Worm (Caenorhabditis elegans): ENCODE data around the gene arc-1.

arc-1 gene

DNA sequence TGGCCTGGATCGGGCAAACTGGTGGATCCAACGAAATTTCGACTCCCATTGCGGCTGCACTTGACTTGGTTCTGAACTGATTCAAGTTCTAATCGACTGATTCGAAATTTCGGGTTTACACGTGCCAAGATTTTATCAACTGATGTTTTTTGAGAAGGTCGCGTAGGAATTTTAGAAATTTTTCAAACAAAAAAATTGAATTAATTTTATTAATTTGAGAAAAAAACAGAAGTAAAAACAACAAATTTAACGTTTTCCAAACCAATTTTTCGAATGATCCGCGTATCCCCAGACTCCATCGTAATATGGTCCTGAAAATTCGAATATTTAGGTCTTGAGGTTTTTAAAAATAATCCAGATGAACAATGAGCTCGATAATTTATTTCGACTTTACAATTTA, 21.9 kb upstream of the arc-1 start, which contains the start of gene ZK1307.3:
TSS of gene ZK1307.3 (minus strand) at position 101 of the 400 bp plus-strand sequence.
- TF ChIP-seq klf-2 (GFP tag; conservative IDR thresholded peaks at IDR 0.05): no peak
- TF ChIP-seq ztf-29 (GFP tag; IDR thresholded peaks at IDR 0.05): no peak
- TF ChIP-seq tab-1 (GFP tag; IDR thresholded peaks at IDR 0.05): no peak
- TF ChIP-seq ztf-23 (GFP tag; IDR thresholded peaks at IDR 0.05): no peak
- TF ChIP-seq cog-1 (tag; optimal IDR thresholded peaks at IDR 0.05): no peak
- TF ChIP-seq ref-1 (GFP tag; conservative IDR thresholded peaks at IDR 0.05): no peak
- no peak for TF ChIP-seq med-1 (GFP tag; optimal IDR thresholded peaks at IDR 0.05; ENCODE audit: insufficient read depth)
- TF ChIP-seq flt-1 (GFP tag; IDR thresholded peaks at IDR 0.05): no peak
- no peak for TF ChIP-seq T22C8.4 (GFP tag; IDR thresholded peaks at IDR 0.05)

DNA sequence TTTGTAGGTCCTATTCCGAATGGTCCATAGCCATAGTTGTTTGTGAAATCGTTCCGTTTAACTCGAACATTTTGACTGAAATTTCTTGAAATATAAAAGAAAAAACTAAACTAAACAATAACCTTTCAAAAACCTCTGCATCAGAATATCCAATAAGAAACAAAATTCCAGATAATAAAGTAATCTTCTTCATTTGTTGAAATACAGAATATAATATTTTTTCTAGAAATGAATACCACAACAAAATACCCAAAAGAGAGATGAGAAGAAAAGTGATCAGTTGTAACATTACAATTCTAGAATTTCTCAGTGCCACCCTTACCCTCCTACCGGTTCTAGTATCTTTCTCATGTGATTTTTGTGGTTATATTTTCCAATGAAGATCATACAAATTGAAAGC, 21.1 kb upstream of the arc-1 start, which contains the start of gene ZK1307.2:
TSS of gene ZK1307.2 (minus strand) at position 274 of the 400 bp plus-strand sequence.
- TF ChIP-seq cog-1 (tag; optimal IDR thresholded peaks at IDR 0.05) (no peak), T22C8.4 (GFP tag; IDR thresholded peaks at IDR 0.05) (no peak), klf-2 (GFP tag; conservative IDR thresholded peaks at IDR 0.05) (no peak), ref-1 (GFP tag; conservative IDR thresholded peaks at IDR 0.05) (no peak), tab-1 (GFP tag; IDR thresholded peaks at IDR 0.05) (no peak), med-1 (GFP tag; optimal IDR thresholded peaks at IDR 0.05; ENCODE audit: insufficient read depth) (no peak), ztf-29 (GFP tag; IDR thresholded peaks at IDR 0.05) (no peak), ztf-23 (GFP tag; IDR thresholded peaks at IDR 0.05) (no peak), flt-1 (GFP tag; IDR thresholded peaks at IDR 0.05) (no peak)

DNA sequence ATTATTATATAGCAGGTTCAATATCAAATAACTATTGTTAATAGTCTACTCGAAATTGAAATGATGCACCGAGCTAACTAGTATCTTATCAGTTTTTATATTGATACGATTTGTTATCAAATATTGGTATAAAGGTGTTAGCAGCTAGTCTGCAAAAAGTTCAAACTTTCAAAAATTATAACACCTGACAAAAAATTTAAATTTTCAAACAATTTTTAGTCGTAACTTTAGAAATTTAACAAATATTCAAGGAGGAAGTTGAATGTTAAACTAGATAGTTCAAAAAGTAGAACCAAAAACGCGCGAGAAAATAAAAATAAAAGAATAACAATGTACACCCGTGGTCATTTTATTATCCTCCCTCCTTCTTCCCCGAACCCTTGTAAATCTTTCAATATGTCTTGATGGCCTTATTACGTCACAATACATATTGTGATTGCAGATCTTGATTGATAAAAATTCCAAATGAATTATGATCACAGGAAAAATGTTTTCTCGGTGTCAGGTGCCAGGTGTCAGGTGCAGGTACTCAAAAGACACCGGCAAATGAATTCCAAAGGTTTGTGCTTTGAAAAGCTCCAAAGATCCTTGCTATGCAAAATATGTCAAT, 19.1 kb upstream of the arc-1 start, which contains the start of gene ZK1307.1:
TSS of gene ZK1307.1 (minus strand) at position 51 of the 610 bp plus-strand sequence.
- no peak for TF ChIP-seq med-1 (GFP tag; optimal IDR thresholded peaks at IDR 0.05; ENCODE audit: insufficient read depth)
- no peak for TF ChIP-seq ztf-29 (GFP tag; IDR thresholded peaks at IDR 0.05)

DNA sequence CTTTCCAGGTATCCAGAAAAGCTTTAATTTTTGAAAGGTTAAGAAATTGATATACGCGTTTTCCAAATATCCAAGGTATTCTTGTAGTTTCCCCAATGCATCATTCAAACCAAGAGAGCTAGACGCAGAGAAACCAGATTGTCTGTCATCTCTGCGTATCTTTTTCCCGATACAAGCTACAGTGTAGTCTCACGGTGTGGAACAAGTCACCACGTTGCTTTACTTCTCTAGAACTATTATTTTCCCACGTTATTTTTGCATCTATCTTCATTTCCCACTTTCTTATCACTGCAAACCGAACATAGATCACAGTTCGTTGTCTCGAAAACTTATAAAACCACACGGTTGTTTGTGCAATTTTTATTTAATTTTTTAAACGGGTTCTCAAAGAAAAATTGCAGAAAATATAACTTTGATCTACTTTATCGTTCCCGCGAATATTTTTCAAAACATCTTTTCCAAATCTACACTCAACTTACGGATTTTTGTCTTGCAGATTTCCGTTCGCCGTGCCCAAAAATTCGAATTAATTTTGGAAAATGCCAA, 18.5 kb upstream of the arc-1 start, which contains the start of gene gstk-1:
TSS of gene gstk-1 (plus strand) at position 496 of the 546 bp plus-strand sequence.
- TF ChIP-seq ref-1 (GFP tag; conservative IDR thresholded peaks at IDR 0.05) (no peak), ztf-29 (GFP tag; IDR thresholded peaks at IDR 0.05) (no peak), T22C8.4 (GFP tag; IDR thresholded peaks at IDR 0.05) (no peak), tab-1 (GFP tag; IDR thresholded peaks at IDR 0.05) (no peak), cog-1 (tag; optimal IDR thresholded peaks at IDR 0.05) (no peak)

DNA sequence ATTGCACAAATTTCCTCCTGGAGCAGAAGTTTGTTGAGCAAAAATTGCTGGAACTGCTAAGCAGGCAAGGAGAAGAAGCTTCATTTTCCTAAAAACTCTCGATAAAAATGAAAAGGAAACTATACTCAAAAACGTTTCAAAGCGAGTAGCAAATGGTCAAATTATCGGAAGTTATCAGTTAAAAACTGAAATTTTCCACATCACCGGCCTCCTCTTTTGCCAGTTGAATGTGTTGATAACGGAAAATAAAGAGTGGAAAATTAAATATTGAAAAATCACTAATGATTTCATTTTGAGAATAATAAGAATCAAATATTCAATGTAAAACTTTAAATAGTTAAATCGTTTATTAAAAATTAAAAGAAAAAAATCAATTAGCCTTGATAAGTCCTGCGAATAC, 15.9 kb upstream of the arc-1 start, which contains the start of gene ZK1320.2:
TSS of gene ZK1320.2 (minus strand) at position 88 of the 400 bp plus-strand sequence.
- no peak for TF ChIP-seq ztf-23 (GFP tag; IDR thresholded peaks at IDR 0.05)
- no peak for TF ChIP-seq ztf-29 (GFP tag; IDR thresholded peaks at IDR 0.05)
- no peak for TF ChIP-seq cog-1 (tag; optimal IDR thresholded peaks at IDR 0.05)
- TF ChIP-seq tab-1 (GFP tag; IDR thresholded peaks at IDR 0.05): no peak
- no peak for TF ChIP-seq med-1 (GFP tag; optimal IDR thresholded peaks at IDR 0.05; ENCODE audit: insufficient read depth)

DNA sequence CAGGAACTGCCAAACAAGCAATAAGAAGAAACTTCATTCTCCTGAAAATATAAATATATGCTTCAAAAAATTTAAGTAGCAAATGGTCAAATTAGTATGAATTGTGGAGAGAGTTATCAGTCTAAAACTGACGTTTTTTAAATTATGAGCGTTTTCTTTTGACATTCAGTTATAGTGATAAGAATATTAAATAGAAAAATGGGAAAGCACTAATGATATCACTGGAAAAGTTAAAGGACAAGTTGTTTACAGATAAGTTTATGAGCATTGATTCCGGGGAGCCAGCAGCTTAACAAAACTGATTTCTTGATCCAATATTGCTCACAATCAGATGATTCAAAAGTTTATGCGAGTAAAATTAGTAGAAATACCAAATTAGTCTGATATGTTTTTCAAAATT, 14.4 kb upstream of the arc-1 start, which contains the start of gene ZK1320.3:
TSS of gene ZK1320.3 (minus strand) at position 41 of the 400 bp plus-strand sequence.
- TF ChIP-seq tab-1 (GFP tag; IDR thresholded peaks at IDR 0.05) (no peak), cog-1 (tag; optimal IDR thresholded peaks at IDR 0.05) (no peak), T22C8.4 (GFP tag; IDR thresholded peaks at IDR 0.05) (no peak), ref-1 (GFP tag; conservative IDR thresholded peaks at IDR 0.05) (no peak), med-1 (GFP tag; optimal IDR thresholded peaks at IDR 0.05; ENCODE audit: insufficient read depth) (no peak), flt-1 (GFP tag; IDR thresholded peaks at IDR 0.05) (no peak), ztf-23 (GFP tag; IDR thresholded peaks at IDR 0.05) (no peak), ztf-29 (GFP tag; IDR thresholded peaks at IDR 0.05) (no peak), klf-2 (GFP tag; conservative IDR thresholded peaks at IDR 0.05) (no peak)

DNA sequence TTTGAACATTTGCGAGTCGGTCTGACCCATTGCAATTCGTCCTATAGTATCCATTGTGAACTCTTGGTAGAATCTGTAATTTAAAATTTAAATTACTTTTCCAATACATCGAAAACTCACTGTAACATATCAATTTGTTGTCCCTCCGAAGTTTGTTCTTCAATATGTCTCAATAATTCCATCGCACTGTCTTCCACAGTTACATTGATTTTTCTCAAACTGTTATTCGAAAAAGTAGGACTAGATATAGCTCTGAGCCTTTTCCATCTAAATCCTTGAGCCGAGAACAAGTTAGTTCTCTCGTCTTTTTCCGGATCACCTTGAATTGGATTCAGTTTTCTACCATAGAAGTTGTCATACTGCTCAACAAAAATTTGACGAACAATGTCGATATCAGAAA, 12.6 kb upstream of the arc-1 start:
- TF ChIP-seq klf-2 (GFP tag; conservative IDR thresholded peaks at IDR 0.05): no peak
- no peak for TF ChIP-seq ztf-23 (GFP tag; IDR thresholded peaks at IDR 0.05)
- no peak for TF ChIP-seq ztf-29 (GFP tag; IDR thresholded peaks at IDR 0.05)
- no peak for TF ChIP-seq cog-1 (tag; optimal IDR thresholded peaks at IDR 0.05)
- no peak for TF ChIP-seq T22C8.4 (GFP tag; IDR thresholded peaks at IDR 0.05)
- TF ChIP-seq flt-1 (GFP tag; IDR thresholded peaks at IDR 0.05): no peak
- no peak for TF ChIP-seq med-1 (GFP tag; optimal IDR thresholded peaks at IDR 0.05; ENCODE audit: insufficient read depth)
- no peak for TF ChIP-seq tab-1 (GFP tag; IDR thresholded peaks at IDR 0.05)
- TF ChIP-seq ref-1 (GFP tag; conservative IDR thresholded peaks at IDR 0.05): no peak

DNA sequence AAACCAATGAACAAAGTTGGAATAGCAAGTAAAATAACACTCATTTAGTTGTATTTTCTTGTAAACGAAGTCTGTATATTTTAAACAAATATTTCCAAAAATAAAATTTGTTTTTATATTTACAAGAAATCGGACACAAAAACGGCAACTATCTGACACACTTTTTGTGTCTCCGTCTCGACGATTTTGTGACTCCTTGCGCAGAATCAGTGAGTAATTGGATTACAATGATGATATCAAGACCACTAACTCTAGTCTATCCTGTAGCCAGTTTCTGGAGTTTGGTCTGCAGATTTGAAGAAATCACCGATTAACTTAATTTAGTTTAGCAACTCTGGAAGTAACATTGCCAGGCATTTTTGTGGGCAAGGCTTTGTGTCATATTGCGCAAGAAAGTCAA, 12.0 kb upstream of the arc-1 start, which contains the start of gene cyp-13A10:
TSS of gene cyp-13A10 (minus strand) at position 88 of the 400 bp plus-strand sequence.
- TF ChIP-seq ref-1 (GFP tag; conservative IDR thresholded peaks at IDR 0.05) (no peak), tab-1 (GFP tag; IDR thresholded peaks at IDR 0.05) (no peak), flt-1 (GFP tag; IDR thresholded peaks at IDR 0.05) (no peak), med-1 (GFP tag; optimal IDR thresholded peaks at IDR 0.05; ENCODE audit: insufficient read depth) (no peak), ztf-23 (GFP tag; IDR thresholded peaks at IDR 0.05) (no peak), ztf-29 (GFP tag; IDR thresholded peaks at IDR 0.05) (no peak), T22C8.4 (GFP tag; IDR thresholded peaks at IDR 0.05) (no peak), klf-2 (GFP tag; conservative IDR thresholded peaks at IDR 0.05) (no peak), cog-1 (tag; optimal IDR thresholded peaks at IDR 0.05) (no peak)

DNA sequence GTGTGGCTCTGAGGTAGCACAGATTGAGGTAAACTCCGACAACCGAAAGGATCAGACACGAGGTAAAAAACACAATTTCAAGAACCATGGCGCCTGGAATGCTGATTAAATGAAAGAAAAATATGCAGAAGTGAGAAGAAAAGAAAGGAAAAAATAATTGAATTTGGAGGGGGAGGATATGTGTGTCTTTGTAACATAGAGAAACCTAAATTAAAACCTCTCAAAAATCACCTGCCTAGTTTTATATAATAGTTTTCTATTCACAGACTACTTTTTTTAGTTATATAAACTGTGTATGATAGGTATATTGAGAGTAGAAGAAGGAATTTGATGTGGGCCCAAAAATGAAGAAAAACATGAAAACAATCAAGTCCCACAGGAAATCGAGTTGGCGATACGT, 9.2 kb upstream of the arc-1 start, which contains the start of gene ZK1320.5:
TSS of gene ZK1320.5 (minus strand) at position 101 of the 400 bp plus-strand sequence.
- no peak for TF ChIP-seq ztf-29 (GFP tag; IDR thresholded peaks at IDR 0.05)
- TF ChIP-seq klf-2 (GFP tag; conservative IDR thresholded peaks at IDR 0.05): no peak
- no peak for TF ChIP-seq med-1 (GFP tag; optimal IDR thresholded peaks at IDR 0.05; ENCODE audit: insufficient read depth)
- no peak for TF ChIP-seq ref-1 (GFP tag; conservative IDR thresholded peaks at IDR 0.05)
- TF ChIP-seq ztf-23 (GFP tag; IDR thresholded peaks at IDR 0.05): no peak
- TF ChIP-seq flt-1 (GFP tag; IDR thresholded peaks at IDR 0.05): no peak
- no peak for TF ChIP-seq cog-1 (tag; optimal IDR thresholded peaks at IDR 0.05)
- TF ChIP-seq tab-1 (GFP tag; IDR thresholded peaks at IDR 0.05): no peak
- no peak for TF ChIP-seq T22C8.4 (GFP tag; IDR thresholded peaks at IDR 0.05)
